Worm (Caenorhabditis elegans): ENCODE data around the gene sqv-7.

Gene sqv-7

DNA sequence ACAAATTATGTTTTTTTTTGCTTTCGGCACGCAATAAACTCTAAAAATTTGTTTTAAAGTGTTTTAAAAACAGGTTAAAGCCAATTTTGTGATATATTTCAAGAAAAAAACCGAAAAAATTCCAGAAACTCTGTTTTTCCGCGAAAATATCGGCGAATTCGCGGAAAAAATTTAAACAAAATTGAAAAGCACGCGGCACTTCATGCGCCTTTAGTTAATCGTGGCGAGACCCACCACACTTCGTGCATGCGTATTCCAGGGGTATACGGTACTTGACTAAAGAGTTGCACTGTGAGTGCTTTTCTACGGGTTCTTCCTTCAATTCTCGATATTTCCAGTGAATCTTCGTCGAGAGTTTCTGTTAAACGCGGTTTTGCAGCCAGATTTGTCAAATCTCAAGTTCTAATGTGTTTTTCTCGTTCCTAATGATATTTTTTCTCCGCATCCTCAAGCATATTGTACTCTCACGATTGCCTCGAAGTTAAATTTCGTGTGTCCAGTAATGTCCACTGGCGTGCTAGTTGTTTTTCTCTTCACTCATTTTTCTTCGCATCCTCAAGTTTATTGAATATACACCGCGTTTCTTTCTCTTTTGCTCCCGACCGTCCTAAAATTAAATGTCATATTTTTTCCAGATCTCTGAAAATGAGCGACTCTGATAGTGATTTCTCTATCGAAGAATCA lies 25.3 kb upstream of the sqv-7 start, which contains the start of gene cin-4:
cin-4 (plus strand) TSS at position 634 of the 684 bp plus-strand sequence.
- TF ChIP-seq lin-38 (GFP tag; IDR thresholded peaks at IDR 0.05): peak; percentile 54
- TF ChIP-seq Y48G9A.11 (GFP tag; IDR thresholded peaks at IDR 0.05): peak; percentile 47; the same call in 1 of the 2 replicates
- TF ChIP-seq unc-130 (GFP tag; optimal IDR thresholded peaks at IDR 0.05): peak; percentile 42
- TF ChIP-seq mdl-1 (tag; optimal IDR thresholded peaks at IDR 0.05): no peak

DNA sequence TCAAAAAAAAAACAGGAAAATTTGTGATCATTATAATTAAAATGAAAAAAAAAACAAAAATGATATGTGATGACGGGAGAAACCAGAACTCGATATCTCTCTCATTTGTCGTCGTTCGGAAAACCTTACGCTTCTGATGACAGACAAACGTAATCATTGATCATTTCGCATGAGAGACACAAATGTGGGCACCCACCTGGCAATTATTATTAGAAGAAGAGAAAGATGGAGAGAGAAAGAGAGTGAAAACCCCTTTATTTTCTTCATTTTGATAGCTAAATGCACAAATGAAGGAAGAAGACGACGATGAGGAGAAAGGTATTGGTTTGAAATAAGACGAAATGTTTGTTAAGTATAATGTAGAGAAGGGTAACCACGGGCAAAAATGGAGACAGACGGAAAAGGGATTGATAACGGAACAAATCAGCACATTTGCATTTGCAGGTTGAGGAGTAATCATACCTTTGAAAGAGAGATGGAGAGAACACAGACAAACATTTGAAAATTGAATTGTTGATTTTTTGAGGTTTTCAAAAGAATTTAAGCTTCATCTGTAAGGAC lies 18.7 kb upstream of the sqv-7 start:
- TF ChIP-seq aha-1 (tag) (peak; percentile 93), dmd-6 (GFP tag; IDR thresholded peaks at IDR 0.05) (peak; percentile 71), pqm-1 (tag; optimal IDR thresholded peaks at IDR 0.05) (peak; percentile 70), egl-27 (tag; optimal IDR thresholded peaks at IDR 0.05) (no peak), mep-1 (tag; optimal IDR thresholded peaks at IDR 0.05) (no peak), F26F4.8 (GFP tag; conservative IDR thresholded peaks at IDR 0.05) (no peak), zip-2 (tag; optimal IDR thresholded peaks at IDR 0.05) (no peak), daf-16 (GFP tag; optimal IDR thresholded peaks at IDR 0.05) (no peak), daf-16 (tag; optimal IDR thresholded peaks at IDR 0.05) (peak; percentile 69), unc-62 (GFP tag; optimal IDR thresholded peaks at IDR 0.05 in 1 of 2) (peak in 1 of 2 experiments; percentile 95), unc-62 (tag; optimal IDR thresholded peaks at IDR 0.05) (no peak), mdl-1 (tag; optimal IDR thresholded peaks at IDR 0.05) (peak in 1 of 2 experiments; percentile 14), spr-3 (GFP tag; optimal IDR thresholded peaks at IDR 0.05) (no peak), hlh-11 (tag; optimal IDR thresholded peaks at IDR 0.05) (peak; percentile 63), dve-1 (tag; optimal IDR thresholded peaks at IDR 0.05; ENCODE audit: insufficient read depth) (peak; percentile 37), ceh-44 (GFP tag; IDR thresholded peaks at IDR 0.05) (no peak), hlh-30 (tag; optimal IDR thresholded peaks at IDR 0.05; ENCODE audit: insufficient read depth) (peak; percentile 11), T20F7.1 (GFP tag; optimal IDR thresholded peaks at IDR 0.05) (peak; percentile 52), nhr-28 (tag; optimal IDR thresholded peaks at IDR 0.05) (peak; percentile 62), nhr-77 (tag; optimal IDR thresholded peaks at IDR 0.05) (peak; percentile 64), php-3 (GFP tag; IDR thresholded peaks at IDR 0.05) (0 out of 2 replicates have a peak, but pooled peaks have one; percentile 25)

DNA sequence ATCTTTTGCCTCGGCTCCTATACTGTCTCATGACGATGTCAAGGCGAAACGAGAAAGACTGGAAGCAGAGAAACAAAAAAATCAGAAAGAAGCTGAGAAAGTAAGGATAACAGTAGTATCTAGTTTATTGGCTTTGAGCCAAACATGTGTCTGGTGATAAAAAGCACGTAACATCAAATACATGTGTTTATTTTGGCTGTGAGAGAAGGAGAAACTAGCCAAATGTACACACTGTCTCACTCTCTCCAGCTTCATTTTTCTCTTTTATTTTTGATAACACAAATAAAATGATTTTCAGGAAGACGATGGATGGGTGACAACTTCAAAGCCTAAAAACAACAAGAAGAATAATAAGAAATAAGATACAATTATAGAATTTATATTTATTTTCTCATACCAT lies 17.0 kb upstream of the sqv-7 start:
- TF ChIP-seq hif-1 (tag; optimal IDR thresholded peaks at IDR 0.05) (peak in 1 of 2 experiments; percentile 26), daf-16 (GFP tag; optimal IDR thresholded peaks at IDR 0.05) (no peak), daf-16 (tag; optimal IDR thresholded peaks at IDR 0.05) (peak; percentile 12), daf-19 (GFP tag; conservative IDR thresholded peaks at IDR 0.05) (no peak), duxl-1 (tag; optimal IDR thresholded peaks at IDR 0.05; ENCODE audit: poor library complexity) (no peak), F10B5.3 (tag; optimal IDR thresholded peaks at IDR 0.05) (no peak)

DNA sequence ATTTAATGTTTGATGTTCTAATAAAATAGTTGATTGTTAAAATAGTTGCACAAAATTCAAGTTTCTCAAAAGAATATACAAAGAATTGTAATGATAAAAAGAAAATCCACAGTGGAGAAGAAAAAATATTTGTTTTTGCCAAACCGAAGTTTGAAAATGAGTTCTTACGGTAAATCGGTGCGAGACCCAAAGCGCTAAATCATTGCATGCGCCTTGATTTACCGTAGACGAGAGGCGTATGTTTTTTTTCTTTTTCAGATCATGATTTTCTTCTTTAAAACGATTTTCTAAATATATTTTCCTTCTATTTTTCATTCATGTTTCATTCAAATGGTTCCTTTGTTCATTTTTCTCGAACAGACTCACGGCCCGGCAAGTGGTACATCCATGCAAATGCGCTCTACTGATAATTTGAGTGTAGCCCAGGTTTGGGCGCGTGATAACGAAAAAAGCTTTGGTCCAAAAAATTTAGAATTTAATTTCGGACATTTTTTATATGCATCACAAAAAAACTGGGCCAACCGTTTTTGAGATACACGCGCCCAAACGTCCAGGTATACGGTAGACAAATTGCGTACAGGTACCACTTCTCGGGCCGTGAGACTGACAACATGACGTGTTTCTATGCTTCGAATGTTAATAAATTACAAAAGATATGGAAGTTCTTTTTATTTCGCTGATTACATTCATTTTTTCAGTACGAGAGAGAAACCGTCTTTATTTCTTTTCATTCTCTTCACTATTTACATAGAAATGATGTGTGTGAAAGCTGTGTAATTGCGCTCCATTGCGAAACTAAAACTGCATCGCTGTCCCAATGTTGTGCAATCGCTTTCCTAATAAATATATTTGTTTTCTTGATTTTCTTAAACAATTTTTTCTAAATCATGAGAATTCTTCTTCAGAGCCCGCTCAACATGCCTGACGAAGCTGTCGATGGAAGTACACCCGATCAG lies 12.7 kb upstream of the sqv-7 start, which contains the start of gene znf-598:
znf-598 (plus strand) TSS at position 906 of the 956 bp plus-strand sequence.
- TF ChIP-seq mes-2 (tag; optimal IDR thresholded peaks at IDR 0.05; ENCODE audit: poor library complexity, severe bottlenecking) (peak; percentile 50), madf-5 (GFP tag; IDR thresholded peaks at IDR 0.05) (no peak), Y5F2A.4 (GFP tag; optimal IDR thresholded peaks at IDR 0.05) (no peak), mdl-1 (tag; optimal IDR thresholded peaks at IDR 0.05) (no peak), unc-130 (GFP tag; optimal IDR thresholded peaks at IDR 0.05) (no peak), ceh-32 (tag; optimal IDR thresholded peaks at IDR 0.05; ENCODE audit: poor library complexity) (no peak), vab-7 (GFP tag; IDR thresholded peaks at IDR 0.05) (no peak), nhr-25 (tag; optimal IDR thresholded peaks at IDR 0.05; ENCODE audit: borderline replicate concordance, insufficient read depth) (no peak), nhr-10 (tag; optimal IDR thresholded peaks at IDR 0.05) (no peak), unc-62 (GFP tag; optimal IDR thresholded peaks at IDR 0.05 in 1 of 2) (no peak), unc-62 (tag; optimal IDR thresholded peaks at IDR 0.05) (no peak), sdz-12 (GFP tag; optimal IDR thresholded peaks at IDR 0.05) (no peak), F37D6.2 (tag; optimal IDR thresholded peaks at IDR 0.05) (no peak), ztf-11 (tag; optimal IDR thresholded peaks at IDR 0.05) (no peak), aly-2 (tag; optimal IDR thresholded peaks at IDR 0.05) (no peak), T26A8.4 (GFP tag; IDR thresholded peaks at IDR 0.05) (no peak), zfp-3 (GFP tag; conservative IDR thresholded peaks at IDR 0.05) (no peak), set-16 (GFP tag; IDR thresholded peaks at IDR 0.05) (no peak)

Measured in whole organism, L4 larva.